Worm (Caenorhabditis elegans): ENCODE measurements around the gene clec-185.

Gene clec-185

ce11 chrIV:12429504-12429903 is 9.0 kb upstream of the clec-185 start:
- no peak for TF ChIP-seq elt-2 (tag; optimal IDR thresholded peaks at IDR 0.05)
- TF ChIP-seq ceh-34 (tag; optimal IDR thresholded peaks at IDR 0.05), result no peak
- no peak for TF ChIP-seq lin-11 (tag; optimal IDR thresholded peaks at IDR 0.05)
- no peak for TF ChIP-seq elt-4 (tag; optimal IDR thresholded peaks at IDR 0.05)
- TF ChIP-seq ets-4 (tag; optimal IDR thresholded peaks at IDR 0.05), result no peak
- TF ChIP-seq pax-1 (tag; optimal IDR thresholded peaks at IDR 0.05), result no peak
- no peak for TF ChIP-seq pros-1 (tag; optimal IDR thresholded peaks at IDR 0.05)
- TF ChIP-seq ceh-45 (GFP tag; IDR thresholded peaks at IDR 0.05), result no peak
- no peak for TF ChIP-seq dve-1 (tag; optimal IDR thresholded peaks at IDR 0.05)
- TF ChIP-seq pag-3 (tag; optimal IDR thresholded peaks at IDR 0.05; ENCODE audit: borderline replicate concordance), result no peak
- no peak for TF ChIP-seq C38D4.7 (GFP tag; optimal IDR thresholded peaks at IDR 0.05)
- TF ChIP-seq tbx-2 (tag; optimal IDR thresholded peaks at IDR 0.05), result no peak
- TF ChIP-seq nfya-1 (tag; optimal IDR thresholded peaks at IDR 0.05), result no peak
- no peak for TF ChIP-seq odd-2 (tag; optimal IDR thresholded peaks at IDR 0.05)
- TF ChIP-seq che-1 (tag; optimal IDR thresholded peaks at IDR 0.05), result no peak
- TF ChIP-seq ceh-22 (tag; optimal IDR thresholded peaks at IDR 0.05), result no peak

- no peak for TF ChIP-seq ceh-2 (tag; optimal IDR thresholded peaks at IDR 0.05)
- TF ChIP-seq nfya-1 (tag; optimal IDR thresholded peaks at IDR 0.05), result no peak
- no peak for TF ChIP-seq fkh-6 (tag; optimal IDR thresholded peaks at IDR 0.05)
- TF ChIP-seq Y22D7AL.16 (tag; optimal IDR thresholded peaks at IDR 0.05), result no peak
- no peak for TF ChIP-seq hlh-6 (tag; optimal IDR thresholded peaks at IDR 0.05)
- TF ChIP-seq tbx-7 (tag; optimal IDR thresholded peaks at IDR 0.05), result no peak
- no peak for TF ChIP-seq gmeb-2 (tag; optimal IDR thresholded peaks at IDR 0.05)
- TF ChIP-seq pag-3 (tag; optimal IDR thresholded peaks at IDR 0.05; ENCODE audit: borderline replicate concordance), result no peak
- TF ChIP-seq ceh-31 (tag; optimal IDR thresholded peaks at IDR 0.05), result no peak
- no peak for TF ChIP-seq pat-9 (tag; optimal IDR thresholded peaks at IDR 0.05)
- no peak for TF ChIP-seq fkh-10 (GFP tag; optimal IDR thresholded peaks at IDR 0.05)
- no peak for TF ChIP-seq che-1 (tag; optimal IDR thresholded peaks at IDR 0.05)
- TF ChIP-seq madf-2 (tag; optimal IDR thresholded peaks at IDR 0.05), result no peak
Measured at ce11 chrIV:12431755-12432154, 6.7 kb upstream of the clec-185 start.

- TF ChIP-seq hlh-6 (tag; optimal IDR thresholded peaks at IDR 0.05) (no peak), madf-2 (tag; optimal IDR thresholded peaks at IDR 0.05) (no peak), sdc-2 (tag; optimal IDR thresholded peaks at IDR 0.05) (no peak), C08G9.2 (tag; optimal IDR thresholded peaks at IDR 0.05) (no peak), mec-3 (tag; optimal IDR thresholded peaks at IDR 0.05; ENCODE audit: borderline replicate concordance) (no peak), pag-3 (tag; optimal IDR thresholded peaks at IDR 0.05; ENCODE audit: borderline replicate concordance) (no peak), Y22D7AL.16 (tag; optimal IDR thresholded peaks at IDR 0.05) (no peak), ceh-24 (tag; optimal IDR thresholded peaks at IDR 0.05) (no peak), T23F11.4 (GFP tag; optimal IDR thresholded peaks at IDR 0.05) (no peak), ets-4 (tag; optimal IDR thresholded peaks at IDR 0.05) (no peak), elt-4 (tag; optimal IDR thresholded peaks at IDR 0.05) (no peak), pros-1 (tag; optimal IDR thresholded peaks at IDR 0.05) (no peak), ceh-48 (tag; optimal IDR thresholded peaks at IDR 0.05) (no peak), ceh-19 (GFP tag; optimal IDR thresholded peaks at IDR 0.05) (no peak), ztf-16 (tag; optimal IDR thresholded peaks at IDR 0.05) (no peak), odd-2 (tag; optimal IDR thresholded peaks at IDR 0.05) (no peak)
Measured at ce11 chrIV:12432340-12432739, 6.1 kb upstream of the clec-185 start, which contains the start of gene clec-184. Gene clec-184 (plus strand): TSS chrIV:12432640.

- TF ChIP-seq pag-3 (tag; optimal IDR thresholded peaks at IDR 0.05; ENCODE audit: borderline replicate concordance) (no peak), che-1 (tag; optimal IDR thresholded peaks at IDR 0.05) (no peak), elt-2 (tag; optimal IDR thresholded peaks at IDR 0.05) (peak; percentile 77), hlh-8 (tag; optimal IDR thresholded peaks at IDR 0.05) (no peak)
Measured at ce11 chrIV:12435442-12435841, 3.0 kb upstream of the clec-185 start, which contains the start of gene irg-4. Gene irg-4 (plus strand): TSS chrIV:12435833.

All from whole organism, late embryonic.